Fruit fly (Drosophila melanogaster) whole organism, pupa: ENCODE data around the gene par-6.

ENCODE experiments used
- Pif1B ChIP-seq: fragments of 200-800 bp; sonication (Bioruptor generic); optimal IDR thresholded peaks from 3 replicates; lab custom pipeline; 2016; ENCODE audit warnings: missing biosample characterization, missing genetic modification characterization
- rn ChIP-seq: fragments of 200-800 bp; sonication (Bioruptor generic); IDR thresholded peaks from 2 replicates; pipeline ENCODE4 v1.3.6; 2022; ENCODE audit warnings: missing biosample characterization, missing genetic modification characterization

dm6 chrX:17718423-17718822 is 15.3 kb downstream of the par-6 start:
- no peak for TF ChIP-seq Pif1B (GFP tag; lab: Kevin White, UChicago)
- TF ChIP-seq rn (GFP tag; lab: Robert Waterston, UW) = no peak
